Fruit fly (Drosophila melanogaster) S2 (cell line): ENCODE data around the gene lap.

Experiments
- CG8478 ChIP-seq: fragments of >200 bp; optimal IDR thresholded peaks from 2 replicates; lab custom pipeline; 2018
- CTCF ChIP-seq, 2 experiments: fragments of >200 bp; optimal IDR thresholded peaks; 2 replicates each; lab custom pipeline; 2018

DNA sequence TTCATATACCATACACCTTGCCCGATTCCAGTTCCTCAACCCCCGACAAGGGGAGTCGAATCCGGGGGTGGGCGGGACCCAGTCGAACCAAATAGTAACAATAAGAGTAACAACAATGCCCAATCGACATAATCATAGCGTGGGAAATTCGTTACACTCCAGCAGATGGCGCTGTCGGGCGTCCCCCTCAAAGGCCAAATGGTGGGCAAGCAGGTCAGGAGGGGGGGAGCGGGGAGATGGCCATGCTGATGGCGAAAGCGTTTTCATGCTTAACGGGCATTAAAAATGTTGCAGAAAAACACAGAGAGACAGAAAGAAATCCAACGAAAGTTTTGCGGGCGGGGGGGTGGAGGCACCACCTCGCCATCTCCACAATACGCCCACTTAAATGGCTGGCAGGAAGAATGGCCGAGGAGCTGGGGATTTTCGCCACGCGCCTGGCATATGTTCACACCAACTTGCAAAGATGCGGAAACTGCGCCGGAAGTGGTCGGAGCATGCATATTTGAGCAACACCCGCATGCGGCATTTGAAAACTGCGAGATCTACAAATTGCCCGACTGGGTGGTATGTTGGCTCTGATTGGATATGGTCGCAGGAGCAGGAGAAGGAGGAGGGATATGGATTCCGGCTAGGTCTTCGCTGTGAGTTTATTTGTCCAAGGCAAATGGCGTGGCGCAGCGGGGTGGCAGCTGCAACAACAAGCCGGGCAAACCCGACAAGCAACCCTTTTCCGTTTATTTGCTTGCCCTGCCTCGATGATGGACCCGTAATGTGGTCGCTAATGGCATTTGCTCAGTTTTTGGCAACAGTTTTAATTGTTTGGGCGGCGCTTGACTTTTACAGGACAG, 47.4 kb upstream of the lap start:
- TF ChIP-seq CG8478 (lab: Kevin White, UChicago) (no peak), CTCF (optimal IDR thresholded peaks at IDR 0.05; lab: Kevin White, UChicago) (peak; percentile 58 to 72)
